Worm (Caenorhabditis elegans): ENCODE results near the gene F14H8.8.
"Not testable (repeated sequence)": the region's sequence is repeated elsewhere in the genome, so short reads cannot be mapped to it uniquely, and the experiment has no call there.

ce11 chrV:15036769-15037168 is 7.5 kb downstream of the F14H8.8 start, which contains the start of gene melo-3:
- TF ChIP-seq ceh-9 (tag; optimal IDR thresholded peaks at IDR 0.05); fax-1 (tag; optimal IDR thresholded peaks at IDR 0.05); elt-2 (tag; optimal IDR thresholded peaks at IDR 0.05); T23F11.4 (GFP tag; optimal IDR thresholded peaks at IDR 0.05); C08G9.2 (tag; optimal IDR thresholded peaks at IDR 0.05); pha-4 (tag; optimal IDR thresholded peaks at IDR 0.05); ceh-24 (tag; optimal IDR thresholded peaks at IDR 0.05); rnt-1 (tag; optimal IDR thresholded peaks at IDR 0.05); sox-2 (GFP tag; IDR thresholded peaks at IDR 0.05); dmd-4 (tag; optimal IDR thresholded peaks at IDR 0.05; ENCODE audit: borderline replicate concordance); ceh-2 (tag; optimal IDR thresholded peaks at IDR 0.05); fkh-10 (GFP tag; optimal IDR thresholded peaks at IDR 0.05); odd-2 (tag; optimal IDR thresholded peaks at IDR 0.05); ama-1 (optimal IDR thresholded peaks at IDR 0.05): not testable (repeated sequence)

Measured in whole organism, late embryonic.